Fruit fly (Drosophila melanogaster) whole organism, pupa: ENCODE measurements around the gene CG42818.

Experiments used
- CG10348 ChIP-seq: fragments of 200-800 bp; sonication (Bioruptor generic); IDR thresholded peaks from 2 replicates; pipeline ENCODE4 v1.3.6; 2022; ENCODE audit warnings: missing biosample characterization, missing genetic modification characterization
- CG12605 ChIP-seq: fragments of 200-800 bp; sonication (Bioruptor generic); IDR thresholded peaks from 2 replicates; pipeline ENCODE4 v1.3.6; 2022; ENCODE audit warnings: missing biosample characterization, missing genetic modification characterization
- CG14655 ChIP-seq: fragments of 200-800 bp; sonication (Bioruptor generic); optimal IDR thresholded peaks from 3 replicates; lab custom pipeline; 2017; ENCODE audit warnings: mild to moderate bottlenecking, missing biosample characterization, missing genetic modification reagents, missing genetic modification characterization
- CG17806 ChIP-seq: fragments of 200-800 bp; sonication (Bioruptor generic); optimal IDR thresholded peaks from 2 replicates; lab custom pipeline; 2018; ENCODE audit warnings: missing biosample characterization, mild to moderate bottlenecking, missing genetic modification characterization, moderate library complexity
- CG32121 ChIP-seq: fragments of 200-800 bp; sonication (Bioruptor generic); IDR thresholded peaks from 2 replicates; pipeline ENCODE4 v1.3.6; 2022; ENCODE audit warnings: missing biosample characterization, missing genetic modification characterization
- CG8159 ChIP-seq: fragments of 200-800 bp; sonication (Bioruptor generic); optimal IDR thresholded peaks from 3 replicates; lab custom pipeline; 2018; ENCODE audit warnings: missing biosample characterization, mild to moderate bottlenecking, missing genetic modification characterization, moderate library complexity
- CG8301 ChIP-seq: fragments of 200-800 bp; sonication (Bioruptor generic); optimal IDR thresholded peaks from 2 replicates; lab custom pipeline; 2018; ENCODE audit warnings: missing biosample characterization, mild to moderate bottlenecking, missing genetic modification characterization
- D1 ChIP-seq: fragments of 200-800 bp; sonication (Bioruptor generic); optimal IDR thresholded peaks from 2 replicates; lab custom pipeline; 2018; ENCODE audit warnings: missing biosample characterization, mild to moderate bottlenecking, missing genetic modification characterization, moderate library complexity
- EcR ChIP-seq: fragments of 200-800 bp; sonication (Bioruptor generic); optimal IDR thresholded peaks from 3 replicates; lab custom pipeline; 2019; ENCODE audit warnings: missing biosample characterization, missing genetic modification characterization, mild to moderate bottlenecking, moderate library complexity, missing genetic modification reagents
- Pif1B ChIP-seq: fragments of 200-800 bp; sonication (Bioruptor generic); optimal IDR thresholded peaks from 3 replicates; lab custom pipeline; 2016; ENCODE audit warnings: missing biosample characterization, missing genetic modification characterization
- Snoo ChIP-seq: fragments of 200-800 bp; sonication (Bioruptor generic); optimal IDR thresholded peaks from 3 replicates; lab custom pipeline; 2017; ENCODE audit warnings: missing biosample characterization, mild to moderate bottlenecking, missing genetic modification characterization, inconsistent platforms
- fd96Ca ChIP-seq: fragments of 200-800 bp; sonication (Bioruptor generic); IDR thresholded peaks from 3 replicates; pipeline ENCODE4 v1.3.6; 2022; ENCODE audit warnings: missing biosample characterization, missing genetic modification characterization

- TF ChIP-seq CG10348 (no peak), Snoo (tag; lab: Kevin White, UChicago) (no peak), D1 (tag; lab: Kevin White, UChicago) (no peak), fd96Ca (GFP tag; lab: Robert Waterston, UW) (no peak), CG17806 (tag; lab: Kevin White, UChicago) (no peak), CG14655 (GFP tag; lab: Kevin White, UChicago) (no peak), CG32121 (GFP tag; lab: Robert Waterston, UW) (no peak), Pif1B (GFP tag; lab: Kevin White, UChicago) (no peak), CG8159 (tag; lab: Kevin White, UChicago) (no peak), EcR (no peak), CG12605 (no peak), CG8301 (tag; lab: Kevin White, UChicago) (no peak)
These were observed 49.2 kb downstream of the CG42818 start, which contains the start of gene CG17329 for dm6 chr2L:16290984-16291383.
